Worm (Caenorhabditis elegans): ENCODE measurements around the gene acr-20.

acr-20 gene

ce11 chrII:14357936-14358416 is 19.7 kb downstream of the acr-20 start, which contains the start of the genes agl-1 and pfs-2 (continued):
- TF ChIP-seq zip-4 (GFP tag; optimal IDR thresholded peaks at IDR 0.05) (no peak), pax-3 (tag; optimal IDR thresholded peaks at IDR 0.05) (no peak), lin-35 (GFP tag; optimal IDR thresholded peaks at IDR 0.05) (peak; percentile 89 to 96), pag-3 (tag; optimal IDR thresholded peaks at IDR 0.05; ENCODE audit: borderline replicate concordance, insufficient read depth) (no peak), ceh-63 (GFP tag; optimal IDR thresholded peaks at IDR 0.05) (no peak), blmp-1 (tag; optimal IDR thresholded peaks at IDR 0.05) (no peak), elt-2 (tag; optimal IDR thresholded peaks at IDR 0.05) (no peak), ama-1 (optimal IDR thresholded peaks at IDR 0.05) (no peak), isw-1 (GFP tag; IDR thresholded peaks at IDR 0.05) (peak; percentile 38; the same call in 1 of the 2 replicates), vab-15 (tag; optimal IDR thresholded peaks at IDR 0.05) (no peak), ztf-4 (tag; optimal IDR thresholded peaks at IDR 0.05) (peak; percentile 16), aly-2 (tag; optimal IDR thresholded peaks at IDR 0.05) (no peak), sup-37 (GFP tag; optimal IDR thresholded peaks at IDR 0.05) (no peak), ztf-11 (tag; optimal IDR thresholded peaks at IDR 0.05) (peak in 1 of 2 experiments; percentile 26), sox-4 (tag; optimal IDR thresholded peaks at IDR 0.05) (no peak), egl-13 (tag; optimal IDR thresholded peaks at IDR 0.05) (peak; percentile 54), hlh-17 (GFP tag; optimal IDR thresholded peaks at IDR 0.05; ENCODE audit: borderline replicate concordance) (no peak), aha-1 (tag; optimal IDR thresholded peaks at IDR 0.05) (no peak), ceh-90 (tag; optimal IDR thresholded peaks at IDR 0.05) (no peak), nhr-12 (tag; optimal IDR thresholded peaks at IDR 0.05) (no peak), efl-3 (GFP tag; optimal IDR thresholded peaks at IDR 0.05) (no peak), F16B12.6 (tag; optimal IDR thresholded peaks at IDR 0.05) (peak; percentile 97), nhr-90 (tag; optimal IDR thresholded peaks at IDR 0.05; ENCODE audit: poor library complexity) (peak; percentile 52), nhr-77 (tag; optimal IDR thresholded peaks at IDR 0.05) (peak; percentile 73), pqm-1 (tag; optimal IDR thresholded peaks at IDR 0.05) (no peak), nhr-11 (tag; optimal IDR thresholded peaks at IDR 0.05) (peak; percentile 19), mdl-1 (tag; optimal IDR thresholded peaks at IDR 0.05) (peak in 1 of 2 experiments; percentile 84), ets-5 (GFP tag; IDR thresholded peaks at IDR 0.05) (no peak), lir-3 (tag; optimal IDR thresholded peaks at IDR 0.05; ENCODE audit: poor library complexity) (no peak), lin-14 (GFP tag; optimal IDR thresholded peaks at IDR 0.05) (peak; percentile 80), irx-1 (tag; optimal IDR thresholded peaks at IDR 0.05) (peak; percentile 63), dpl-1 (GFP tag; optimal IDR thresholded peaks at IDR 0.05) (peak; percentile 88 to 92 (median 92)), jun-1 (tag; optimal IDR thresholded peaks at IDR 0.05) (peak; percentile 33), zag-1 (tag; optimal IDR thresholded peaks at IDR 0.05) (no peak), xbp-1 (tag; optimal IDR thresholded peaks at IDR 0.05) (peak; percentile 66), grh-1 (GFP tag; IDR thresholded peaks at IDR 0.05) (no peak), lin-13 (GFP tag; optimal IDR thresholded peaks at IDR 0.05) (peak; percentile 30), efl-1 (optimal IDR thresholded peaks at IDR 0.05) (peak; percentile 77 to 94), efl-1 (GFP tag; optimal IDR thresholded peaks at IDR 0.05 in 1 of 2) (peak; percentile 91 to 99), nhr-237 (tag; optimal IDR thresholded peaks at IDR 0.05) (no peak), ceh-8 (GFP tag; optimal IDR thresholded peaks at IDR 0.05) (no peak), unc-86 (tag; optimal IDR thresholded peaks at IDR 0.05) (peak; percentile 31), hpl-2 (GFP tag; optimal IDR thresholded peaks at IDR 0.05) (no peak), lin-39 (tag; optimal IDR thresholded peaks at IDR 0.05) (no peak), nhr-76 (tag; optimal IDR thresholded peaks at IDR 0.05) (no peak), snpc-4 (tag; optimal IDR thresholded peaks at IDR 0.05) (peak; percentile 56), nhr-19 (GFP tag; conservative IDR thresholded peaks at IDR 0.05) (peak; percentile 71), nhr-47 (tag; optimal IDR thresholded peaks at IDR 0.05) (peak; percentile 80), unc-30 (tag; optimal IDR thresholded peaks at IDR 0.05) (no peak), skn-1 (tag; optimal IDR thresholded peaks at IDR 0.05) (peak; percentile 84)
